Worm (Caenorhabditis elegans) whole organism, late embryonic: Measurements from ENCODE around the gene kdin-1.
A peak's percentile ranks its signal among the peaks of the same experiment; 100 is the strongest.

Experiments used
- C38D4.7 ChIP-seq: fragments of 200-800 bp; sonication (Bioruptor generic); optimal IDR thresholded peaks from 2 replicates; lab custom pipeline; 2018; ENCODE audit warnings: mild to moderate bottlenecking, missing genetic modification characterization, moderate library complexity, missing compliant biosample characterization
- K02D7.2 ChIP-seq: sonication (generic microtip); optimal IDR thresholded peaks from 2 replicates; lab custom pipeline; 2017; ENCODE audit warnings: mild to moderate bottlenecking, missing genetic modification characterization, missing compliant biosample characterization
- T23F11.4 ChIP-seq: fragments of 200-800 bp; sonication (Bioruptor generic); optimal IDR thresholded peaks from 2 replicates; lab custom pipeline; 2018; ENCODE audit warnings: mild to moderate bottlenecking, missing genetic modification characterization, missing compliant biosample characterization
- ama-1 ChIP-seq: fragments of 150-350 bp; optimal IDR thresholded peaks from 2 replicates; lab custom pipeline; 2014
- ceh-19 ChIP-seq: fragments of 200-800 bp; sonication (Bioruptor generic); optimal IDR thresholded peaks from 2 replicates; lab custom pipeline; 2018; ENCODE audit warnings: mild to moderate bottlenecking, missing genetic modification characterization, missing compliant biosample characterization
- ceh-22 ChIP-seq: sonication (generic microtip); optimal IDR thresholded peaks from 2 replicates; lab custom pipeline; 2017; ENCODE audit warnings: missing biosample characterization, missing genetic modification characterization
- ceh-48 ChIP-seq: sonication (generic microtip); optimal IDR thresholded peaks from 2 replicates; lab custom pipeline; 2016; ENCODE audit warnings: missing genetic modification characterization, inconsistent platforms, missing compliant biosample characterization
- che-1 ChIP-seq: sonication (generic microtip); optimal IDR thresholded peaks from 2 replicates; lab custom pipeline; 2016; ENCODE audit warnings: mild to moderate bottlenecking, missing genetic modification characterization, missing compliant biosample characterization
- ets-4 ChIP-seq: sonication (generic microtip); optimal IDR thresholded peaks from 2 replicates; lab custom pipeline; 2016; ENCODE audit warnings: missing genetic modification characterization, missing compliant biosample characterization
- gmeb-2 ChIP-seq: sonication (generic microtip); optimal IDR thresholded peaks from 2 replicates; lab custom pipeline; 2016; ENCODE audit warnings: missing genetic modification characterization, inconsistent platforms, missing compliant biosample characterization
- hlh-13 ChIP-seq: fragments of 200-800 bp; sonication (Bioruptor generic); optimal IDR thresholded peaks from 2 replicates; lab custom pipeline; 2018; ENCODE audit warnings: mild to moderate bottlenecking, missing genetic modification characterization, missing compliant biosample characterization
- hlh-15 ChIP-seq: sonication (generic microtip); optimal IDR thresholded peaks from 2 replicates; lab custom pipeline; 2016; ENCODE audit warnings: missing genetic modification characterization, missing compliant biosample characterization
- hlh-6 ChIP-seq: sonication (generic microtip); optimal IDR thresholded peaks from 2 replicates; lab custom pipeline; 2016; ENCODE audit warnings: missing genotype, missing genetic modification characterization, missing compliant biosample characterization
- lim-6 ChIP-seq: sonication (generic microtip); optimal IDR thresholded peaks from 2 replicates; lab custom pipeline; 2016; ENCODE audit warnings: missing genetic modification characterization, missing compliant biosample characterization
- lin-11 ChIP-seq: fragments of 200-800 bp; sonication (Bioruptor generic); optimal IDR thresholded peaks from 2 replicates; lab custom pipeline; 2018; ENCODE audit warnings: mild to moderate bottlenecking, missing genetic modification characterization, missing compliant biosample characterization
- madf-2 ChIP-seq: sonication (generic microtip); optimal IDR thresholded peaks from 2 replicates; lab custom pipeline; 2017; ENCODE audit warnings: missing genetic modification characterization, missing compliant biosample characterization
- mec-3 ChIP-seq: sonication (generic microtip); optimal IDR thresholded peaks from 2 replicates; lab custom pipeline; 2016; ENCODE audit warnings: borderline replicate concordance, missing genetic modification characterization, missing compliant biosample characterization
- nfya-1 ChIP-seq: sonication (generic microtip); optimal IDR thresholded peaks from 2 replicates; lab custom pipeline; 2017; ENCODE audit warnings: missing genetic modification characterization, mild to moderate bottlenecking, missing compliant biosample characterization, antibody characterized with exemption, moderate library complexity
- nhr-232 ChIP-seq: sonication (generic microtip); optimal IDR thresholded peaks from 2 replicates; lab custom pipeline; 2016; ENCODE audit warnings: missing genetic modification characterization, missing compliant biosample characterization
- pag-3 ChIP-seq: sonication (generic microtip); optimal IDR thresholded peaks from 2 replicates; lab custom pipeline; 2016; ENCODE audit warnings: missing compliant biosample characterization, missing genetic modification characterization, borderline replicate concordance
- pat-9 ChIP-seq: fragments of 200-800 bp; sonication (Bioruptor generic); optimal IDR thresholded peaks from 2 replicates; lab custom pipeline; 2018; ENCODE audit warnings: mild to moderate bottlenecking, missing genetic modification characterization, moderate library complexity, missing compliant biosample characterization
- pqm-1 ChIP-seq: sonication (generic microtip); optimal IDR thresholded peaks from 2 replicates; lab custom pipeline; 2016; ENCODE audit warnings: missing genetic modification characterization, missing compliant biosample characterization
- pros-1 ChIP-seq: fragments of 150-350 bp; optimal IDR thresholded peaks from 2 replicates; lab custom pipeline; 2014; ENCODE audit warnings: missing biosample characterization, missing genetic modification reagents, missing genetic modification characterization
- ref-2 ChIP-seq: sonication (generic microtip); optimal IDR thresholded peaks from 2 replicates; lab custom pipeline; 2016; ENCODE audit warnings: missing genetic modification characterization, missing compliant biosample characterization
- sox-2 ChIP-seq: fragments of 200-800 bp; sonication (Bioruptor generic); IDR thresholded peaks from 2 replicates; pipeline ENCODE4 v1.3.6; 2022; ENCODE audit warnings: missing genetic modification reagents, missing genetic modification characterization, missing compliant biosample characterization
- sox-4 ChIP-seq: sonication (generic microtip); optimal IDR thresholded peaks from 2 replicates; lab custom pipeline; 2017; ENCODE audit warnings: mild to moderate bottlenecking, missing genetic modification characterization, inconsistent platforms, missing compliant biosample characterization
- tbx-2 ChIP-seq: sonication (generic microtip); optimal IDR thresholded peaks from 2 replicates; lab custom pipeline; 2016; ENCODE audit warnings: missing genetic modification characterization, missing compliant biosample characterization
- tbx-7 ChIP-seq: sonication (generic microtip); optimal IDR thresholded peaks from 2 replicates; lab custom pipeline; 2016; ENCODE audit warnings: missing genotype, missing genetic modification characterization, missing compliant biosample characterization
- unc-42 ChIP-seq: sonication (generic microtip); optimal IDR thresholded peaks from 2 replicates; lab custom pipeline; 2016; ENCODE audit warnings: missing genotype, missing genetic modification characterization, missing compliant biosample characterization
- unc-55 ChIP-seq: sonication (generic microtip); optimal IDR thresholded peaks from 2 replicates; lab custom pipeline; 2017; ENCODE audit warnings: missing biosample characterization, missing genetic modification reagents, missing genetic modification characterization
- unc-86 ChIP-seq: sonication (generic microtip); optimal IDR thresholded peaks from 2 replicates; lab custom pipeline; 2016; ENCODE audit warnings: missing genetic modification characterization, missing compliant biosample characterization
- zip-5 ChIP-seq: sonication (generic microtip); optimal IDR thresholded peaks from 2 replicates; lab custom pipeline; 2016; ENCODE audit warnings: missing genetic modification characterization, missing compliant biosample characterization

kdin-1 gene

ce11 chrIV:11092502-11093080, 54.1 kb downstream of the kdin-1 start, which contains the start of gene bcc-1:
TSS of gene bcc-1 (minus strand) at chrIV:11092552.
- TF ChIP-seq T23F11.4 (GFP tag; lab: Kevin White, UChicago), result no peak
- no peak for TF ChIP-seq hlh-15 (tag; lab: Kevin White, UChicago)
- no peak for TF ChIP-seq sox-4 (tag; lab: Kevin White, UChicago)
- TF ChIP-seq unc-86 (tag; lab: Kevin White, UChicago), result no peak
- TF ChIP-seq madf-2, result no peak
- TF ChIP-seq ets-4 (tag; lab: Kevin White, UChicago), result no peak
- no peak for TF ChIP-seq pros-1
- no peak for TF ChIP-seq sox-2 (GFP tag; lab: Robert Waterston, UW)
- no peak for TF ChIP-seq gmeb-2 (tag; lab: Kevin White, UChicago)
- no peak for TF ChIP-seq unc-42 (tag; lab: Kevin White, UChicago)
- TF ChIP-seq K02D7.2 (tag; lab: Kevin White, UChicago), result no peak
- no peak for TF ChIP-seq tbx-2 (tag; lab: Kevin White, UChicago)
- TF ChIP-seq nfya-1, result no peak
- no peak for TF ChIP-seq pqm-1 (tag; lab: Kevin White, UChicago)
- no peak for TF ChIP-seq pat-9 (tag; lab: Kevin White, UChicago)
- no peak for TF ChIP-seq mec-3 (tag; lab: Kevin White, UChicago)

ce11 chrIV:11094052-11094451, 55.6 kb downstream of the kdin-1 start:
- TF ChIP-seq pag-3 (tag; lab: Kevin White, UChicago) (no peak), C38D4.7 (no peak), ref-2 (tag; lab: Kevin White, UChicago) (no peak), tbx-7 (tag; lab: Kevin White, UChicago) (no peak)

ce11 chrIV:11094974-11095373, 56.5 kb downstream of the kdin-1 start, which contains the start of gene M7.8:
TSS of gene M7.8 (minus strand) at chrIV:11095085.
- TF ChIP-seq sox-2 (GFP tag; lab: Robert Waterston, UW) (no peak), nhr-232 (no peak), zip-5 (tag; lab: Kevin White, UChicago) (no peak), K02D7.2 (tag; lab: Kevin White, UChicago) (no peak), ceh-22 (tag; lab: Kevin White, UChicago) (no peak), ama-1 (lab: Kevin White, UChicago) (no peak), che-1 (no peak), unc-55 (GFP tag; lab: Kevin White, UChicago) (peak; percentile 32), sox-4 (tag; lab: Kevin White, UChicago) (no peak), unc-42 (tag; lab: Kevin White, UChicago) (peak; percentile 41), ceh-48 (tag; lab: Kevin White, UChicago) (no peak), hlh-6 (tag; lab: Kevin White, UChicago) (no peak), ceh-19 (GFP tag; lab: Kevin White, UChicago) (no peak), pros-1 (no peak), hlh-13 (GFP tag; lab: Kevin White, UChicago) (no peak), pqm-1 (tag; lab: Kevin White, UChicago) (no peak), lin-11 (tag; lab: Kevin White, UChicago) (no peak), lim-6 (no peak)
